Worm (Caenorhabditis elegans) whole organism, L4 larva: ENCODE data around the gene arl-5.
A peak's percentile ranks its signal among the peaks of the same experiment; 100 is the strongest.

Source experiments
- D1046.2 ChIP-seq: fragments of 200-800 bp; sonication (Bioruptor generic); IDR thresholded peaks from 2 replicates; pipeline ENCODE4 v1.3.6; 2022; ENCODE audit warnings: missing genetic modification characterization, missing compliant biosample characterization
- F26F4.8 ChIP-seq: fragments of 200-800 bp; sonication (Bioruptor generic); conservative IDR thresholded peaks from 2 replicates; pipeline ENCODE4 v1.3.6; 2022; ENCODE audit warnings: missing genetic modification characterization, missing compliant biosample characterization
- F37D6.2 ChIP-seq: sonication (generic microtip); optimal IDR thresholded peaks from 2 replicates; lab custom pipeline; 2016; ENCODE audit warnings: mild to moderate bottlenecking, missing genetic modification characterization, missing compliant biosample characterization
- F49E8.2 ChIP-seq: sonication (generic microtip); optimal IDR thresholded peaks from 2 replicates; lab custom pipeline; 2016; ENCODE audit warnings: missing compliant biosample characterization, mild to moderate bottlenecking, missing genetic modification characterization, borderline replicate concordance
- T26A8.4 ChIP-seq: fragments of 200-800 bp; sonication (Bioruptor generic); IDR thresholded peaks from 2 replicates; pipeline ENCODE4 v1.3.6; 2022; ENCODE audit warnings: missing genetic modification characterization, missing compliant biosample characterization
- Y48G9A.11 ChIP-seq: fragments of 200-800 bp; sonication (Bioruptor generic); IDR thresholded peaks from 2 replicates; pipeline ENCODE4 v1.3.6; 2022; ENCODE audit warnings: missing genetic modification reagents, missing genetic modification characterization, missing compliant biosample characterization
- ZK337.2 ChIP-seq: fragments of 200-800 bp; sonication (Bioruptor generic); IDR thresholded peaks from 2 replicates; pipeline ENCODE4 v1.3.6; 2022; ENCODE audit warnings: missing genetic modification reagents, missing genetic modification characterization, missing compliant biosample characterization
- ZK546.5 ChIP-seq, 2 experiments: sonication (generic microtip); optimal IDR thresholded peaks; 2 replicates each; lab custom pipeline; 2017; ENCODE audit warnings: missing biosample characterization in 2 of 2, missing genetic modification characterization in 2 of 2
- aly-2 ChIP-seq: sonication (generic microtip); optimal IDR thresholded peaks from 2 replicates; lab custom pipeline; 2018; ENCODE audit warnings: missing biosample characterization, missing genetic modification characterization
- ama-1 ChIP-seq: fragments of 150-350 bp; optimal IDR thresholded peaks from 2 replicates; lab custom pipeline; 2014; ENCODE audit warnings: inconsistent platforms, mixed read lengths
- arid-1 ChIP-seq: fragments of 200-800 bp; sonication (Bioruptor generic); conservative IDR thresholded peaks from 2 replicates; pipeline ENCODE4 v1.3.6; 2022; ENCODE audit warnings: missing genetic modification reagents, missing genetic modification characterization, missing compliant biosample characterization
- attf-4 ChIP-seq: sonication (generic microtip); optimal IDR thresholded peaks from 3 replicates; lab custom pipeline; 2017; ENCODE audit warnings: missing biosample characterization, missing genetic modification characterization
- ceh-20 ChIP-seq: fragments of 200-800 bp; sonication (Bioruptor generic); IDR thresholded peaks from 2 replicates; pipeline ENCODE4 v1.3.6; 2022; ENCODE audit warnings: missing genetic modification reagents, missing genetic modification characterization, missing compliant biosample characterization
- ceh-32 ChIP-seq: sonication (generic microtip); optimal IDR thresholded peaks from 2 replicates; lab custom pipeline; 2016; ENCODE audit warnings: mild to moderate bottlenecking, missing genetic modification characterization, missing compliant biosample characterization; ENCODE audit not compliant: poor library complexity
- ceh-44 ChIP-seq: fragments of 200-800 bp; sonication (Bioruptor generic); IDR thresholded peaks from 2 replicates; pipeline ENCODE4 v1.3.6; 2022; ENCODE audit warnings: missing genetic modification reagents, missing genetic modification characterization, missing compliant biosample characterization
- ces-1 ChIP-seq: fragments of 150-350 bp; sonication (generic microtip); optimal IDR thresholded peaks from 4 replicates; lab custom pipeline; 2014; ENCODE audit warnings: missing biosample characterization, missing genetic modification reagents, missing genetic modification characterization
- daf-12 ChIP-seq: fragments of 150-350 bp; optimal IDR thresholded peaks from 2 replicates; lab custom pipeline; 2014; ENCODE audit warnings: missing biosample characterization, missing genetic modification reagents, missing genetic modification characterization
- dmd-6 ChIP-seq: fragments of 200-800 bp; sonication (Bioruptor generic); IDR thresholded peaks from 2 replicates; pipeline ENCODE4 v1.3.6; 2022; ENCODE audit warnings: missing genetic modification reagents, missing genetic modification characterization, missing compliant biosample characterization
- dpl-1 ChIP-seq: fragments of 150-350 bp; optimal IDR thresholded peaks from 2 replicates; lab custom pipeline; 2014; ENCODE audit warnings: missing biosample characterization, missing genetic modification reagents, missing genetic modification characterization
- fkh-10 ChIP-seq: fragments of 150-350 bp; optimal IDR thresholded peaks from 2 replicates; lab custom pipeline; 2014; ENCODE audit warnings: missing biosample characterization, missing genetic modification reagents, missing genetic modification characterization
- gei-8 ChIP-seq: fragments of 200-800 bp; sonication (Bioruptor generic); optimal IDR thresholded peaks from 2 replicates; lab custom pipeline; 2018; ENCODE audit warnings: mild to moderate bottlenecking, missing genetic modification characterization, missing compliant biosample characterization
- hlh-11 ChIP-seq: fragments of 200-800 bp; sonication (Bioruptor generic); optimal IDR thresholded peaks from 2 replicates; lab custom pipeline; 2018; ENCODE audit warnings: mild to moderate bottlenecking, missing genetic modification characterization, missing compliant biosample characterization
- lim-7 ChIP-seq: fragments of 200-800 bp; sonication (Bioruptor generic); IDR thresholded peaks from 2 replicates; pipeline ENCODE4 v1.3.6; 2022; ENCODE audit warnings: missing genetic modification characterization, missing compliant biosample characterization
- lin-39 ChIP-seq: fragments of 150-350 bp; optimal IDR thresholded peaks from 2 replicates; lab custom pipeline; 2014; ENCODE audit warnings: missing biosample characterization, missing genetic modification reagents, missing genetic modification characterization
- lir-3 ChIP-seq: sonication (generic microtip); optimal IDR thresholded peaks from 2 replicates; lab custom pipeline; 2016; ENCODE audit warnings: mild to moderate bottlenecking, missing genetic modification characterization, missing compliant biosample characterization
- lsy-2 ChIP-seq, 2 experiments: fragments of 150-350 bp in 1 of 2; sonication (generic microtip) in 1 of 2; optimal IDR thresholded peaks; 2 replicates each; lab custom pipeline; 2014 to 2017; ENCODE audit warnings: missing biosample characterization in 2 of 2, missing genetic modification characterization in 2 of 2
- madf-9 ChIP-seq: fragments of 200-800 bp; sonication (Bioruptor generic); conservative IDR thresholded peaks from 2 replicates; pipeline ENCODE4 v1.3.6; 2022; ENCODE audit warnings: missing genetic modification reagents, missing genetic modification characterization, missing compliant biosample characterization
- mdt-29 ChIP-seq: fragments of 200-800 bp; sonication (Bioruptor generic); IDR thresholded peaks from 2 replicates; pipeline ENCODE4 v1.3.6; 2022; ENCODE audit warnings: missing genetic modification reagents, missing genetic modification characterization, missing compliant biosample characterization
- mes-2 ChIP-seq: sonication (generic microtip); optimal IDR thresholded peaks from 2 replicates; lab custom pipeline; 2016; ENCODE audit warnings: missing genotype, mild to moderate bottlenecking, missing genetic modification characterization, missing compliant biosample characterization; ENCODE audit not compliant: poor library complexity, severe bottlenecking
- nhr-11 ChIP-seq: fragments of 150-350 bp; optimal IDR thresholded peaks from 2 replicates; lab custom pipeline; 2014; ENCODE audit warnings: missing biosample characterization, missing genetic modification characterization
- nhr-41 ChIP-seq: fragments of 200-800 bp; sonication (Bioruptor generic); IDR thresholded peaks from 2 replicates; pipeline ENCODE4 v1.3.6; 2022; ENCODE audit warnings: missing genetic modification reagents, missing genetic modification characterization, missing compliant biosample characterization
- nhr-42 ChIP-seq: fragments of 200-800 bp; sonication (Bioruptor generic); IDR thresholded peaks from 2 replicates; pipeline ENCODE4 v1.3.6; 2022; ENCODE audit warnings: missing genetic modification characterization, missing compliant biosample characterization
- nhr-6 ChIP-seq: fragments of 150-350 bp; optimal IDR thresholded peaks from 2 replicates; lab custom pipeline; 2014; ENCODE audit warnings: missing biosample characterization, missing genetic modification characterization
- rbr-2 ChIP-seq: sonication (generic microtip); optimal IDR thresholded peaks from 2 replicates; lab custom pipeline; 2016; ENCODE audit warnings: missing genotype, missing genetic modification characterization, missing compliant biosample characterization
- saeg-2 ChIP-seq: fragments of 200-800 bp; sonication (Bioruptor generic); IDR thresholded peaks from 2 replicates; pipeline ENCODE4 v1.3.6; 2022; ENCODE audit warnings: missing genetic modification reagents, missing genetic modification characterization, missing compliant biosample characterization
- skn-1 ChIP-seq: fragments of 150-350 bp; optimal IDR thresholded peaks from 2 replicates; lab custom pipeline; 2014; ENCODE audit warnings: missing biosample characterization, missing genetic modification characterization
- snpc-1.2 ChIP-seq: fragments of 200-800 bp; sonication (Bioruptor generic); IDR thresholded peaks from 2 replicates; pipeline ENCODE4 v1.3.6; 2022; ENCODE audit warnings: missing genetic modification reagents, missing genetic modification characterization, missing compliant biosample characterization
- snpc-4 ChIP-seq: fragments of 150-350 bp; optimal IDR thresholded peaks from 2 replicates; lab custom pipeline; 2014; ENCODE audit warnings: missing biosample characterization, missing genetic modification characterization
- spr-1 ChIP-seq: sonication (generic microtip); optimal IDR thresholded peaks from 2 replicates; lab custom pipeline; 2016; ENCODE audit warnings: mild to moderate bottlenecking, missing genetic modification characterization, missing compliant biosample characterization
- spr-3 ChIP-seq: fragments of 200-800 bp; sonication (Bioruptor generic); optimal IDR thresholded peaks from 2 replicates; lab custom pipeline; 2018; ENCODE audit warnings: mild to moderate bottlenecking, missing genetic modification characterization, missing compliant biosample characterization
- tag-97 ChIP-seq: fragments of 200-800 bp; sonication (Bioruptor generic); IDR thresholded peaks from 2 replicates; pipeline ENCODE4 v1.3.6; 2022; ENCODE audit warnings: missing genetic modification characterization, missing compliant biosample characterization
- tra-1 ChIP-seq: fragments of 200-800 bp; sonication (Bioruptor generic); IDR thresholded peaks from 2 replicates; pipeline ENCODE4 v1.3.6; 2022; ENCODE audit warnings: missing genetic modification reagents, missing genetic modification characterization, missing compliant biosample characterization
- unc-39 ChIP-seq: sonication (generic microtip); optimal IDR thresholded peaks from 2 replicates; lab custom pipeline; 2017; ENCODE audit warnings: missing biosample characterization, missing genetic modification characterization
- unc-62 ChIP-seq, 3 experiments: fragments of 150-350 bp in 1 of 3; sonication (generic microtip); optimal IDR thresholded peaks in 2 of 3; peaks in 1 of 3; 1 replicate in 1 of 3; 2 replicates in 2 of 3; lab custom pipeline; 2014 to 2017; ENCODE audit warnings: missing biosample characterization in 3 of 3, missing genetic modification characterization in 3 of 3, missing genetic modification reagents in 3 of 3, missing genotype in 1 of 3
- zip-2 ChIP-seq: fragments of 150-350 bp; optimal IDR thresholded peaks from 2 replicates; lab custom pipeline; 2014; ENCODE audit warnings: missing biosample characterization, missing genetic modification characterization
- ztf-11 ChIP-seq: fragments of 150-350 bp; optimal IDR thresholded peaks from 2 replicates; lab custom pipeline; 2014; ENCODE audit warnings: missing biosample characterization, missing genetic modification characterization

arl-5 gene

ce11 chrIII:9818763-9819162 lies 4.3 kb upstream of the arl-5 start, which contains the start of gene panl-3 (continued):
- TF ChIP-seq T26A8.4: 0 out of 2 replicates have a peak, but pooled peaks have one; percentile 52
- no peak for TF ChIP-seq mdt-29 (GFP tag; lab: Robert Waterston, UW)
- TF ChIP-seq nhr-11 (tag; lab: Kevin White, UChicago): no peak
- TF ChIP-seq ama-1 (lab: Kevin White, UChicago): peak; percentile 3
- TF ChIP-seq snpc-4: no peak
- TF ChIP-seq lin-39 (tag; lab: Kevin White, UChicago): no peak
- TF ChIP-seq snpc-1.2 (GFP tag; lab: Robert Waterston, UW): no peak
- no peak for TF ChIP-seq ZK337.2
- TF ChIP-seq dmd-6 (GFP tag; lab: Robert Waterston, UW): peak; percentile 43
- peak; percentile 38 for TF ChIP-seq nhr-6 (tag; lab: Kevin White, UChicago)
- TF ChIP-seq aly-2 (tag; lab: Kevin White, UChicago): no peak
- no peak for TF ChIP-seq ces-1 (GFP tag; lab: Kevin White, UChicago)
- TF ChIP-seq lim-7 (GFP tag; lab: Robert Waterston, UW): no peak
- TF ChIP-seq D1046.2 (GFP tag; lab: Robert Waterston, UW): no peak
- TF ChIP-seq F26F4.8 (GFP tag; lab: Robert Waterston, UW): no peak
- TF ChIP-seq arid-1 (GFP tag; lab: Robert Waterston, UW): no peak
- TF ChIP-seq spr-3 (GFP tag; lab: Kevin White, UChicago): no peak
- TF ChIP-seq ceh-20 (GFP tag; lab: Robert Waterston, UW): peak; percentile 33; the same call in 1 of the 2 replicates
- no peak for TF ChIP-seq ztf-11 (tag; lab: Kevin White, UChicago)
- TF ChIP-seq rbr-2: peak; percentile 59
- peak; percentile 84 for TF ChIP-seq mes-2 (tag; lab: Kevin White, UChicago)
- TF ChIP-seq, all 104 proteins: peak for 25

ce11 chrIII:9823748-9824147 lies 706 bp downstream of the arl-5 start:
- TF ChIP-seq gei-8 (GFP tag; lab: Kevin White, UChicago) (no peak), unc-62 (GFP tag; optimal IDR thresholded peaks at IDR 0.05 in 1 of 2; lab: Kevin White, UChicago) (peak in 1 of 2 experiments; percentile 97), unc-62 (tag; optimal IDR thresholded peaks at IDR 0.05; lab: Kevin White, UChicago) (no peak)

ce11 chrIII:9824330-9824934 lies 1.4 kb downstream of the arl-5 start, which contains the start of gene lin-52:
TSS of gene lin-52 (minus strand) at chrIII:9824750.
- TF ChIP-seq F49E8.2 (tag; lab: Kevin White, UChicago) (no peak), arid-1 (GFP tag; lab: Robert Waterston, UW) (no peak), spr-1 (tag; lab: Kevin White, UChicago) (no peak), unc-39 (tag; lab: Kevin White, UChicago) (no peak), spr-3 (GFP tag; lab: Kevin White, UChicago) (no peak), unc-62 (GFP tag; optimal IDR thresholded peaks at IDR 0.05 in 1 of 2; lab: Kevin White, UChicago) (peak in 1 of 2 experiments; percentile 22), unc-62 (tag; optimal IDR thresholded peaks at IDR 0.05; lab: Kevin White, UChicago) (no peak), saeg-2 (GFP tag; lab: Robert Waterston, UW) (no peak), snpc-1.2 (GFP tag; lab: Robert Waterston, UW) (no peak), fkh-10 (GFP tag; lab: Kevin White, UChicago) (no peak), nhr-11 (tag; lab: Kevin White, UChicago) (no peak), Y48G9A.11 (GFP tag; lab: Robert Waterston, UW) (no peak), snpc-4 (no peak), dpl-1 (GFP tag; lab: Kevin White, UChicago) (no peak), lsy-2 (tag; optimal IDR thresholded peaks at IDR 0.05; lab: Kevin White, UChicago) (peak in 1 of 2 experiments; percentile 12), attf-4 (tag; lab: Kevin White, UChicago) (no peak), nhr-6 (tag; lab: Kevin White, UChicago) (no peak), aly-2 (tag; lab: Kevin White, UChicago) (no peak), daf-12 (tag; lab: Kevin White, UChicago) (no peak), tag-97 (GFP tag; lab: Robert Waterston, UW) (no peak), hlh-11 (tag; lab: Kevin White, UChicago) (no peak), mdt-29 (GFP tag; lab: Robert Waterston, UW) (no peak; the same call in 1 of the 2 replicates), ceh-32 (tag; lab: Kevin White, UChicago) (no peak), ceh-44 (no peak), zip-2 (tag; lab: Kevin White, UChicago) (no peak), madf-9 (GFP tag; lab: Robert Waterston, UW) (no peak), tra-1 (no peak), skn-1 (tag; lab: Kevin White, UChicago) (no peak), lir-3 (tag; lab: Kevin White, UChicago) (no peak), F37D6.2 (no peak), ZK546.5 (tag; optimal IDR thresholded peaks at IDR 0.05; lab: Kevin White, UChicago) (no peak), nhr-42 (no peak), nhr-41 (GFP tag; lab: Robert Waterston, UW) (0 out of 2 replicates have a peak, but pooled peaks have one; percentile 32)
